Fruit fly (Drosophila melanogaster): ENCODE results near the gene CG10887.

Gene CG10887

DNA sequence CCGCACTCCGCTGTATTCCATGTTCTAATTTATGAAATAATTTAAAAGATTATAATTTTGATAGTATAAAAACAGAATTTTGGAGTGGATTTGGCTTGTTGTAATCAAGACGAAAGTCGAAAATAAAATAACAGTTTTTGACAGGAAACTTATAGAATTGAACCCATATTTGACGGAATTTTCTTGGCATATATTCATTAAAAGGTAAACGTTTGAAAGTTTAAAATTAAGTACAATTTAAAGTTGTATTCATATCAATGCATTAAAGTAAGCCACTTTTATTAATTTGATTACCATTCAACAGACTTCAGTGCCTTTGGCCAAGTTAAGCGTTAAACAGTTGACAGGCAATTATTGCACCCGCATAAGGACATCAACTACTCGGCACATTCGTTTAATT lies 6.8 kb upstream of the CG10887 start, which contains the start of gene CG31206:
TSS of gene CG31206 (minus strand) at position 101 of the 400 bp plus-strand sequence.
- TF ChIP-seq CG6792 (GFP tag; optimal IDR thresholded peaks at IDR 0.05) (no peak), Ets96B (tag; optimal IDR thresholded peaks at IDR 0.05) (no peak), Eip75B (GFP tag; optimal IDR thresholded peaks at IDR 0.05) (no peak), pdm3 (GFP tag; optimal IDR thresholded peaks at IDR 0.05) (no peak), lz (GFP tag; optimal IDR thresholded peaks at IDR 0.05) (no peak), CG8319 (GFP tag; optimal IDR thresholded peaks at IDR 0.05) (no peak), CG9139 (GFP tag; optimal IDR thresholded peaks at IDR 0.05) (no peak), spab (GFP tag; optimal IDR thresholded peaks at IDR 0.05) (no peak), CG3919 (GFP tag; optimal IDR thresholded peaks at IDR 0.05) (no peak), CG11762 (GFP tag; optimal IDR thresholded peaks at IDR 0.05; ENCODE audit: insufficient read depth) (no peak), Ets21C (GFP tag; optimal IDR thresholded peaks at IDR 0.05) (no peak), CG34406 (GFP tag; optimal IDR thresholded peaks at IDR 0.05) (no peak), CG4318 (GFP tag; optimal IDR thresholded peaks at IDR 0.05) (no peak), Sox15 (GFP tag; optimal IDR thresholded peaks at IDR 0.05) (no peak), Sox14 (GFP tag; optimal IDR thresholded peaks at IDR 0.05) (no peak), acj6 (GFP tag; optimal IDR thresholded peaks at IDR 0.05) (no peak), vri (GFP tag; optimal IDR thresholded peaks at IDR 0.05) (no peak), Hr39 (GFP tag; optimal IDR thresholded peaks at IDR 0.05) (no peak)

DNA sequence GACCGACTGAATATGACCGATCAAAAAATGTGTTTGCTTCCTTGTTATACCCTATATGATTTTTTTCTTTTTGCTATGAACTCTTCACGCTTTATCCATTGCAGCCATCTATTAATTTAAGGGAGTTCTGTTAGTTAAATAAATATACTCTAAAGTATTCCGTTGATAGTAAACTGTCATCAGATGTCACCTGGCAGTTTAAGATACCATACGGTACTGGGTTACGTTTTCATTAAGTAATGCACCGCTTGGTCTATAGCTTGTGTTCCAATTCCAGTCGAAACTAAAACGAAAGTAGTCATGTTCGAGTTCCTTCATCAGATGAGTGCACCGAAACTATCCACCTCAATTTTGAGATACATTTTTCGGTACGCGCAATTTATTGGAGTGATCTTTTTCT lies 6.1 kb downstream of the CG10887 start, which contains the start of gene Gr92a:
TSS of gene Gr92a (plus strand) at position 301 of the 400 bp plus-strand sequence.
- TF ChIP-seq salr (GFP tag; optimal IDR thresholded peaks at IDR 0.05), result no peak
- no peak for TF ChIP-seq CG6276 (GFP tag; optimal IDR thresholded peaks at IDR 0.05)
- TF ChIP-seq CG6163 (GFP tag; IDR thresholded peaks at IDR 0.05), result no peak
- TF ChIP-seq CG10669 (GFP tag; optimal IDR thresholded peaks at IDR 0.05), result no peak
- no peak for TF ChIP-seq topi (GFP tag; optimal IDR thresholded peaks at IDR 0.05)
- no peak for TF ChIP-seq dac (GFP tag; optimal IDR thresholded peaks at IDR 0.05)
- TF ChIP-seq CG11762 (GFP tag; optimal IDR thresholded peaks at IDR 0.05; ENCODE audit: insufficient read depth), result no peak
- TF ChIP-seq achi (GFP tag; optimal IDR thresholded peaks at IDR 0.05), result no peak
- TF ChIP-seq ss (GFP tag; optimal IDR thresholded peaks at IDR 0.05), result no peak

DNA sequence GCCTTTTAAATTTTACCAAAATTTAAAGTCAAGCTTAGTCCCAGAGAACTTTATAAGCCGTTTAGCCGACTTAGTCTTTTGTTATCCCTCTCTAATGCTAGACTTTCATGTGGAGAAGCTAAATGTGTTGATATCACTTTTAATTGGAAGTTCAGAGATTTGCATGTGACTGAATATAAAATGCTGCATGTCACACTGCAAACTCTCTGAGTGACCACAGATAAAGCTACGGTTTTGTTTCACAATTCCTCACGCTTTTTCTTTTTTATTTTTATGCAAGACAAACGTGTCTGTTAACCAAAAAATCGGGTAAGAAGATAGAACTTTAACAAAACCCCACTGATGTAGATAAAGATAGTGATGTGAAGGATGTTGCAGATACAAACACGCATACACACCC lies 9.8 kb downstream of the CG10887 start:
- TF ChIP-seq CG7368 (GFP tag; optimal IDR thresholded peaks at IDR 0.05) (no peak), CG11294 (GFP tag; IDR thresholded peaks at IDR 0.05) (no peak), Gug (GFP tag; IDR thresholded peaks at IDR 0.05) (no peak), svp (GFP tag) (no peak), Sox102F (GFP tag; optimal IDR thresholded peaks at IDR 0.05) (no peak), Sox14 (GFP tag; optimal IDR thresholded peaks at IDR 0.05) (no peak), Ets21C (GFP tag; optimal IDR thresholded peaks at IDR 0.05) (no peak), CG34406 (GFP tag; optimal IDR thresholded peaks at IDR 0.05) (no peak), CG4318 (GFP tag; optimal IDR thresholded peaks at IDR 0.05) (no peak), Hr38 (GFP tag; optimal IDR thresholded peaks at IDR 0.05) (no peak), CG3032 (tag; optimal IDR thresholded peaks at IDR 0.05) (no peak), eg (GFP tag; IDR thresholded peaks at IDR 0.05) (no peak), CG10669 (GFP tag; optimal IDR thresholded peaks at IDR 0.05) (no peak), Eip75B (GFP tag; optimal IDR thresholded peaks at IDR 0.05) (no peak), Met (GFP tag; optimal IDR thresholded peaks at IDR 0.05) (no peak), CG32006 (GFP tag; optimal IDR thresholded peaks at IDR 0.05) (no peak)

DNA sequence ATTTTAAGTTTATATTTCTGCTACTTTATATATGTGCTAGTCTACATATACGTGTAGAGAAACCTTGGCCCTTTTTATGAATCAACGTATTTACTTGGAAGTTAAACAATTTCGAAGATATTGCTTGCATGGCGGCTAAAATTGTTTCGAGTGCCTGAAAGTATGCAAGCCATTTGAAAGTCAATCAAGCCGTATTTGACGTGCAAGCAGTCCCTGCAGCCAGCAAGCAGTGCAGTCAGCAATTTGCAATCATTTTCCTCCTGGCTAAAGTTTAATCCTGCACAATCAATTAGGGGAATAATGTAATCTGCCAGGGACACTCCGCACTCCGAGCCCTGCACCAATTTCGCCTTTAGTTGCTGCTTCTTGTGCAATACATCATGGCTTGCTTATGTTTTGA lies 40.0 kb downstream of the CG10887 start:
- TF ChIP-seq Blimp-1 (GFP tag; optimal IDR thresholded peaks at IDR 0.05) (no peak), salr (GFP tag; optimal IDR thresholded peaks at IDR 0.05) (no peak), Sox15 (GFP tag; optimal IDR thresholded peaks at IDR 0.05) (no peak), Lpt (GFP tag; optimal IDR thresholded peaks at IDR 0.05) (no peak), OdsH (GFP tag; optimal IDR thresholded peaks at IDR 0.05) (no peak), Hr38 (GFP tag; optimal IDR thresholded peaks at IDR 0.05) (no peak), CG4318 (GFP tag; optimal IDR thresholded peaks at IDR 0.05) (no peak), CG6854 (GFP tag; optimal IDR thresholded peaks at IDR 0.05) (no peak), Eip78C (GFP tag) (no peak), ss (GFP tag; optimal IDR thresholded peaks at IDR 0.05) (no peak), CG11762 (GFP tag; optimal IDR thresholded peaks at IDR 0.05; ENCODE audit: insufficient read depth) (no peak), CG32006 (GFP tag; optimal IDR thresholded peaks at IDR 0.05) (no peak), Met (GFP tag; optimal IDR thresholded peaks at IDR 0.05) (no peak), Eip93F (GFP tag; optimal IDR thresholded peaks at IDR 0.05) (no peak), fd59A (GFP tag; optimal IDR thresholded peaks at IDR 0.05) (no peak), esn (GFP tag; optimal IDR thresholded peaks at IDR 0.05) (no peak), net (GFP tag; optimal IDR thresholded peaks at IDR 0.05) (no peak), Hr4 (GFP tag; optimal IDR thresholded peaks at IDR 0.05) (no peak), Ets96B (tag; optimal IDR thresholded peaks at IDR 0.05) (no peak)

Measured in whole organism, prepupa.